Worm (Caenorhabditis elegans): ENCODE measurements around the gene W07G4.1.

- no peak for TF ChIP-seq hmg-1.1 (GFP tag; IDR thresholded peaks at IDR 0.05)
- TF ChIP-seq lsy-2 (tag; optimal IDR thresholded peaks at IDR 0.05) = no peak
- no peak for TF ChIP-seq snpc-4 (tag; optimal IDR thresholded peaks at IDR 0.05)
- TF ChIP-seq nhr-28 (tag; optimal IDR thresholded peaks at IDR 0.05) = no peak
- TF ChIP-seq unc-39 (tag; optimal IDR thresholded peaks at IDR 0.05) = no peak
- TF ChIP-seq ceh-28 (tag; optimal IDR thresholded peaks at IDR 0.05) = no peak
- no peak for TF ChIP-seq duxl-1 (tag; optimal IDR thresholded peaks at IDR 0.05; ENCODE audit: poor library complexity)
Measured at ce11 chrV:13004374-13004773, 28.9 kb upstream of the W07G4.1 start.
